Fruit fly (Drosophila melanogaster) whole organism, prepupa: ENCODE data around the gene Enoph.

Source experiments
- Blimp-1 ChIP-seq: fragments of 200-800 bp; sonication (Bioruptor generic); optimal IDR thresholded peaks from 3 replicates; lab custom pipeline; 2017; ENCODE audit warnings: missing biosample characterization, missing genetic modification characterization, mild to moderate bottlenecking, moderate library complexity, missing genetic modification reagents
- CG10631 ChIP-seq: fragments of 200-800 bp; sonication (Bioruptor generic); optimal IDR thresholded peaks from 2 replicates; lab custom pipeline; 2016; ENCODE audit warnings: missing biosample characterization, missing genetic modification characterization
- CG10669 ChIP-seq: fragments of 200-800 bp; sonication (Bioruptor generic); optimal IDR thresholded peaks from 3 replicates; lab custom pipeline; 2018; ENCODE audit warnings: missing biosample characterization, mild to moderate bottlenecking, missing genetic modification characterization, moderate library complexity
- CG11294 ChIP-seq: fragments of 200-800 bp; sonication (Bioruptor generic); IDR thresholded peaks from 2 replicates; pipeline ENCODE4 v1.3.6; 2022; ENCODE audit warnings: missing biosample characterization, missing genetic modification characterization
- CG11762 ChIP-seq: fragments of 200-800 bp; sonication (Bioruptor generic); optimal IDR thresholded peaks from 3 replicates; lab custom pipeline; 2016; ENCODE audit warnings: missing biosample characterization, missing genetic modification characterization; ENCODE audit not compliant: insufficient read depth
- CG11902 ChIP-seq: fragments of 200-800 bp; sonication (Bioruptor generic); optimal IDR thresholded peaks from 3 replicates; lab custom pipeline; 2016; ENCODE audit warnings: missing biosample characterization, missing genetic modification characterization
- CG15336 ChIP-seq: fragments of 200-800 bp; sonication (Bioruptor generic); IDR thresholded peaks from 2 replicates; pipeline ENCODE4 v1.3.6; 2022; ENCODE audit warnings: missing biosample characterization, missing genetic modification characterization
- CG1621 ChIP-seq: fragments of 200-800 bp; sonication (Bioruptor generic); optimal IDR thresholded peaks from 3 replicates; lab custom pipeline; 2018; ENCODE audit warnings: missing biosample characterization, mild to moderate bottlenecking, missing genetic modification characterization
- CG16779 ChIP-seq: fragments of 200-800 bp; sonication (Bioruptor generic); optimal IDR thresholded peaks from 3 replicates; lab custom pipeline; 2017; ENCODE audit warnings: missing biosample characterization, mild to moderate bottlenecking, missing genetic modification characterization
- CG3032 ChIP-seq: fragments of 200-800 bp; optimal IDR thresholded peaks from 2 replicates; lab custom pipeline; 2019; ENCODE audit warnings: missing biosample characterization, mild to moderate bottlenecking, missing genetic modification characterization, moderate library complexity
- CG31627 ChIP-seq: fragments of 200-800 bp; sonication (Bioruptor generic); optimal IDR thresholded peaks from 3 replicates; lab custom pipeline; 2016; ENCODE audit warnings: missing biosample characterization, missing genetic modification characterization
- CG34406 ChIP-seq: fragments of 200-800 bp; sonication (Bioruptor generic); optimal IDR thresholded peaks from 3 replicates; lab custom pipeline; 2016; ENCODE audit warnings: missing biosample characterization, missing genetic modification characterization
- CG3919 ChIP-seq: fragments of 200-800 bp; sonication (Bioruptor generic); optimal IDR thresholded peaks from 3 replicates; lab custom pipeline; 2016; ENCODE audit warnings: missing biosample characterization, missing genetic modification characterization
- CG4318 ChIP-seq: fragments of 200-800 bp; sonication (Bioruptor generic); optimal IDR thresholded peaks from 3 replicates; lab custom pipeline; 2017; ENCODE audit warnings: missing biosample characterization, mild to moderate bottlenecking, missing genetic modification characterization
- CG6163 ChIP-seq: fragments of 200-800 bp; sonication (Bioruptor generic); IDR thresholded peaks from 3 replicates; pipeline ENCODE4 v1.3.6; 2022; ENCODE audit warnings: missing biosample characterization, missing genetic modification characterization
- CG6276 ChIP-seq: fragments of 200-800 bp; sonication (Bioruptor generic); optimal IDR thresholded peaks from 2 replicates; lab custom pipeline; 2017; ENCODE audit warnings: missing biosample characterization, mild to moderate bottlenecking, missing genetic modification characterization
- CG6808 ChIP-seq: fragments of 200-800 bp; sonication (Bioruptor generic); optimal IDR thresholded peaks from 3 replicates; lab custom pipeline; 2017; ENCODE audit warnings: missing biosample characterization, missing genetic modification characterization, mild to moderate bottlenecking, moderate library complexity, missing genetic modification reagents
- CG6854 ChIP-seq: fragments of 200-800 bp; sonication (Bioruptor generic); optimal IDR thresholded peaks from 2 replicates; lab custom pipeline; 2017; ENCODE audit warnings: missing biosample characterization, mild to moderate bottlenecking, missing genetic modification characterization
- CG7368 ChIP-seq: fragments of 200-800 bp; sonication (Bioruptor generic); optimal IDR thresholded peaks from 3 replicates; lab custom pipeline; 2016; ENCODE audit warnings: missing biosample characterization, missing genetic modification characterization
- CG8119 ChIP-seq: fragments of 200-800 bp; sonication (Bioruptor generic); IDR thresholded peaks from 3 replicates; pipeline ENCODE4 v1.3.6; 2022; ENCODE audit warnings: missing biosample characterization, missing genetic modification characterization
- CG8319 ChIP-seq: fragments of 200-800 bp; sonication (Bioruptor generic); optimal IDR thresholded peaks from 3 replicates; lab custom pipeline; 2016; ENCODE audit warnings: missing biosample characterization, missing genetic modification characterization
- Eip75B ChIP-seq: fragments of 200-800 bp; sonication (Bioruptor generic); optimal IDR thresholded peaks from 3 replicates; lab custom pipeline; 2016; ENCODE audit warnings: missing biosample characterization, missing genetic modification characterization
- Eip78C ChIP-seq: fragments of 200-800 bp; sonication (Bioruptor generic); peaks from one replicate; lab custom pipeline; 2016; ENCODE audit warnings: missing biosample characterization, missing genetic modification characterization
- Eip93F ChIP-seq: fragments of 200-800 bp; sonication (Bioruptor generic); optimal IDR thresholded peaks from 2 replicates; lab custom pipeline; 2016; ENCODE audit warnings: missing biosample characterization, mild to moderate bottlenecking, missing genetic modification characterization
- Ets21C ChIP-seq: fragments of 200-800 bp; sonication (Bioruptor generic); optimal IDR thresholded peaks from 3 replicates; lab custom pipeline; 2016; ENCODE audit warnings: missing biosample characterization, missing genetic modification characterization
- Ets96B ChIP-seq: fragments of 200-800 bp; optimal IDR thresholded peaks from 2 replicates; lab custom pipeline; 2019; ENCODE audit warnings: missing biosample characterization, mild to moderate bottlenecking, missing genetic modification characterization, moderate library complexity
- Gug ChIP-seq: fragments of 200-800 bp; sonication (Bioruptor generic); IDR thresholded peaks from 2 replicates; pipeline ENCODE4 v1.3.6; 2022; ENCODE audit warnings: missing biosample characterization, missing genetic modification characterization
- Hr38 ChIP-seq: sonication (Bioruptor generic); optimal IDR thresholded peaks from 2 replicates; lab custom pipeline; 2016; ENCODE audit warnings: missing biosample characterization, missing genetic modification characterization
- Hr39 ChIP-seq: fragments of 200-800 bp; sonication (Bioruptor generic); optimal IDR thresholded peaks from 2 replicates; lab custom pipeline; 2016; ENCODE audit warnings: missing biosample characterization, missing genetic modification characterization
- Hr4 ChIP-seq: fragments of 200-800 bp; sonication (Bioruptor generic); optimal IDR thresholded peaks from 3 replicates; lab custom pipeline; 2016; ENCODE audit warnings: missing biosample characterization, missing genetic modification characterization
- Lpt ChIP-seq: fragments of 200-800 bp; sonication (Bioruptor generic); optimal IDR thresholded peaks from 3 replicates; lab custom pipeline; 2016; ENCODE audit warnings: missing biosample characterization, missing genetic modification characterization
- OdsH ChIP-seq: fragments of 200-800 bp; sonication (Bioruptor generic); optimal IDR thresholded peaks from 3 replicates; lab custom pipeline; 2016; ENCODE audit warnings: missing biosample characterization, missing genetic modification characterization
- Smox ChIP-seq: fragments of 200-800 bp; sonication (Bioruptor generic); optimal IDR thresholded peaks from 3 replicates; lab custom pipeline; 2016; ENCODE audit warnings: missing biosample characterization, missing genetic modification characterization
- Sox102F ChIP-seq: fragments of 200-800 bp; sonication (Bioruptor generic); optimal IDR thresholded peaks from 2 replicates; lab custom pipeline; 2016; ENCODE audit warnings: missing biosample characterization, mild to moderate bottlenecking, missing genetic modification characterization
- Sox14 ChIP-seq: fragments of 200-800 bp; sonication (Bioruptor generic); optimal IDR thresholded peaks from 3 replicates; lab custom pipeline; 2016; ENCODE audit warnings: missing biosample characterization, missing genetic modification characterization
- Sox15 ChIP-seq: fragments of 200-800 bp; sonication (Bioruptor generic); optimal IDR thresholded peaks from 3 replicates; lab custom pipeline; 2016; ENCODE audit warnings: missing biosample characterization, missing genetic modification characterization
- achi ChIP-seq: fragments of 200-800 bp; sonication (Bioruptor generic); optimal IDR thresholded peaks from 3 replicates; lab custom pipeline; 2016; ENCODE audit warnings: missing biosample characterization, missing genetic modification characterization
- acj6 ChIP-seq: fragments of 200-800 bp; sonication (Bioruptor generic); optimal IDR thresholded peaks from 3 replicates; lab custom pipeline; 2016; ENCODE audit warnings: missing biosample characterization, missing genetic modification characterization
- cyc ChIP-seq: fragments of 200-800 bp; sonication (Bioruptor generic); optimal IDR thresholded peaks from 3 replicates; lab custom pipeline; 2016; ENCODE audit warnings: missing biosample characterization, missing genetic modification characterization
- dsx ChIP-seq: fragments of 200-800 bp; optimal IDR thresholded peaks from 3 replicates; lab custom pipeline; 2019; ENCODE audit warnings: missing biosample characterization, mild to moderate bottlenecking, missing genetic modification characterization, moderate library complexity; ENCODE audit not compliant: poor library complexity, severe bottlenecking
- esn ChIP-seq: fragments of 200-800 bp; sonication (Bioruptor generic); optimal IDR thresholded peaks from 2 replicates; lab custom pipeline; 2016; ENCODE audit warnings: missing biosample characterization, mild to moderate bottlenecking, missing genetic modification characterization, moderate library complexity
- fd59A ChIP-seq: fragments of 200-800 bp; sonication (Bioruptor generic); optimal IDR thresholded peaks from 2 replicates; lab custom pipeline; 2017; ENCODE audit warnings: missing biosample characterization, mild to moderate bottlenecking, missing genetic modification characterization, missing genetic modification reagents
- fd85E ChIP-seq: fragments of 200-800 bp; sonication (Bioruptor generic); optimal IDR thresholded peaks from 3 replicates; lab custom pipeline; 2016; ENCODE audit warnings: missing biosample characterization, missing genetic modification characterization
- fkh ChIP-seq: fragments of 200-800 bp; sonication (Bioruptor generic); optimal IDR thresholded peaks from 3 replicates; lab custom pipeline; 2017; ENCODE audit warnings: missing biosample characterization, mild to moderate bottlenecking, missing genetic modification characterization, moderate library complexity
- net ChIP-seq: fragments of 200-800 bp; sonication (Bioruptor generic); optimal IDR thresholded peaks from 3 replicates; lab custom pipeline; 2016; ENCODE audit warnings: missing biosample characterization, missing genetic modification characterization
- salr ChIP-seq, 2 experiments: fragments of 200-800 bp; sonication (Bioruptor generic); optimal IDR thresholded peaks; 3 replicates each; lab custom pipeline; 2016 to 2018; ENCODE audit warnings: missing biosample characterization in 2 of 2, missing genetic modification characterization in 2 of 2, mild to moderate bottlenecking in 1 of 2
- ss ChIP-seq, 2 experiments: fragments of 200-800 bp; sonication (Bioruptor generic); optimal IDR thresholded peaks; 2 replicates in 1 of 2; 3 replicates in 1 of 2; lab custom pipeline; 2017 to 2018; ENCODE audit warnings: mild to moderate bottlenecking in 2 of 2, missing biosample characterization in 2 of 2, missing genetic modification characterization in 2 of 2, moderate library complexity in 1 of 2
- topi ChIP-seq: fragments of 200-800 bp; sonication (Bioruptor generic); optimal IDR thresholded peaks from 3 replicates; lab custom pipeline; 2016; ENCODE audit warnings: missing biosample characterization, missing genetic modification characterization
- vri ChIP-seq: fragments of 200-800 bp; sonication (Bioruptor generic); optimal IDR thresholded peaks from 3 replicates; lab custom pipeline; 2016; ENCODE audit warnings: missing biosample characterization, mild to moderate bottlenecking, missing genetic modification characterization

Gene Enoph

DNA sequence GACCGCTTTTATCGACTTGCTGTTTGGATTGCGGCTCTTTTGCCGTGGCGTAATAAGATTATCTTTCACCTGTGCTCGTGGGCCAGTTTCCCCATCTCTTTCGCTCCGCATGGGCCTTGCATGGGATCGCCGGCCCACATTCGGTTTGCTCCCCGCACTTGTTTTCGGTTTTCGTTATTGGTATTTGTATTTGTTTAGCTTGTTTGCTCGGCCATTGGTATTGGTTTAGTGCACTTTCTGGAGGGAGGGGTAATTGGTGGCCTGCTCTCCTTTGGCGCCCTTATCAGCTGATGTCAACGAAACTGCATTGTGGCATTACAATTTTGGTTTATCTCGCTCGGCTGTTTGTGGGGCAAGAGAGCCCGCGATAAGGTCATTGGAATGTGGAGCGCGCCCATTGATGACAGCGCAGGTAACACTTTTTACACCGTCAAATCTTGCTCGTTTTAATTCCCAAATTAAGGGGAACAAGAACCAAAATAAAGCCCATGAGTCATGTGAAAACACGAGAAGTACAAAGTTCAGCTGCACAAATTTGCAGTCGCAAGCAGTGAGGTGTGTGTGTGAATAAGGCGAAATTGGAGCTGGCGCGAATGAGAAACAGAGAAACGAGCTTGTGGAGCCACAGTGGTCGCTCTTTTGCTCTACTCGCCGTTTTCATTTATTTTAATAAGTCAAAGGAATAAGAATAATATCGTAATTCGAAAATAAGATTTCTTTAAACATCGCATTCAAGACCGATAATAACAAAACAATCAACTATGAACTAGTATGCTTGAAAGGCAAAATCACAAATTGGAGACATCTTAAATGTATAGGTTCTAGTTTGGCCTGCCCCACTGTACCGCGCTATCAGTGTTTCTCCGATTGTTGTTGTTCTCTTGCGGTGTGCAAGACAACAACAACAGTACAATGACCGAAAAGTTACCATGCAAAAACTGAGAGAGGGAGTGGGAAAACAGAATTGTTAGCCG, 40.9 kb downstream of the Enoph start:
- TF ChIP-seq Smox (GFP tag; lab: Kevin White, UChicago) (peak; percentile 91), Eip78C (GFP tag; lab: Kevin White, UChicago) (peak; percentile 97), fd85E (GFP tag; lab: Kevin White, UChicago) (peak; percentile 69), fkh (GFP tag; lab: Kevin White, UChicago) (peak; percentile 100), CG16779 (tag; lab: Kevin White, UChicago) (peak; percentile 83), CG6854 (GFP tag; lab: Kevin White, UChicago) (peak; percentile 72), cyc (GFP tag; lab: Kevin White, UChicago) (peak; percentile 91), Hr38 (peak; percentile 82), CG1621 (tag; lab: Kevin White, UChicago) (peak; percentile 86), acj6 (GFP tag; lab: Kevin White, UChicago) (peak; percentile 92), Eip75B (GFP tag; lab: Kevin White, UChicago) (peak; percentile 92), Ets96B (tag; lab: Kevin White, UChicago) (peak; percentile 90), Sox102F (GFP tag; lab: Kevin White, UChicago) (peak; percentile 94), ss (GFP tag; optimal IDR thresholded peaks at IDR 0.05; lab: Kevin White, UChicago) (peak; percentile 85 to 90), achi (GFP tag; lab: Kevin White, UChicago) (peak; percentile 89), CG6163 (GFP tag; lab: Robert Waterston, UW) (peak; percentile 92), Lpt (GFP tag; lab: Kevin White, UChicago) (peak; percentile 84), Blimp-1 (GFP tag; lab: Kevin White, UChicago) (peak; percentile 74), CG3032 (tag; lab: Kevin White, UChicago) (peak; percentile 90), CG3919 (GFP tag; lab: Kevin White, UChicago) (peak; percentile 91), fd59A (GFP tag; lab: Kevin White, UChicago) (peak; percentile 86), Hr39 (peak; percentile 92), CG6808 (GFP tag; lab: Kevin White, UChicago) (peak; percentile 92), Gug (peak; percentile 69), net (GFP tag; lab: Kevin White, UChicago) (peak; percentile 92), CG4318 (GFP tag; lab: Kevin White, UChicago) (peak; percentile 74), CG8319 (GFP tag; lab: Kevin White, UChicago) (peak; percentile 77), dsx (GFP tag; lab: Kevin White, UChicago) (peak; percentile 80), CG8119 (GFP tag; lab: Robert Waterston, UW) (peak; percentile 78), CG11294 (peak; percentile 44; the same call in 1 of the 2 replicates), vri (GFP tag; lab: Kevin White, UChicago) (peak; percentile 88), CG15336 (peak; percentile 91), Sox15 (GFP tag; lab: Kevin White, UChicago) (peak; percentile 82), CG7368 (GFP tag; lab: Kevin White, UChicago) (peak; percentile 78), Sox14 (GFP tag; lab: Kevin White, UChicago) (peak; percentile 93), salr (GFP tag; optimal IDR thresholded peaks at IDR 0.05; lab: Kevin White, UChicago) (peak; percentile 71 to 83), CG34406 (GFP tag; lab: Kevin White, UChicago) (peak; percentile 87), Hr4 (peak; percentile 83), CG10669 (peak; percentile 87), CG11902 (GFP tag; lab: Kevin White, UChicago) (peak; percentile 82), topi (peak; percentile 94), Eip93F (GFP tag; lab: Kevin White, UChicago) (peak; percentile 11), esn (peak; percentile 94), CG10631 (GFP tag; lab: Kevin White, UChicago) (peak; percentile 89), CG31627 (GFP tag; lab: Kevin White, UChicago) (peak; percentile 92), CG6276 (peak; percentile 82), OdsH (peak; percentile 92), Ets21C (GFP tag; lab: Kevin White, UChicago) (peak; percentile 87), CG11762 (GFP tag; lab: Kevin White, UChicago) (peak; percentile 78)
